Worm (Caenorhabditis elegans): ENCODE data around the gene rde-4.

The rde-4 gene

DNA sequence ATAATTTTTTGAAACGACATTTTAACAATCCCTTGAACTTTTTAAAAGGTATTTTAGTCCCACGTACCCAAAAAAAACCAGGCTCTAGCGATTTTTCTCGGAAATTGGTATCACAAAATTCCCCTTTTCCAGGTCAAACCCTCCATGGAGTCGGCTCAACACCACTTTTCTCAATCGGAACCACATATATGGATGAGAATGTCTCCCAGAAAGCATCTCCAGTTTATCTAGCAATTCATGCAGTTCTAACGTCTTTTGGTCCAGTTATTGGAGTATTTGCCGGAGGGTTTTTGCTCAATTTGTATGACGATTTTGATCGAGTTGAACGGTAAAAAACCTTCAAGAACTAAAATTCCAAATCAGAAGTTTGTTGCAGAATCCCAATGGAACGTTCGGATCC lies 21.6 kb upstream of the rde-4 start:
- TF ChIP-seq hlh-30 (tag; optimal IDR thresholded peaks at IDR 0.05; ENCODE audit: insufficient read depth): no peak
- no peak for TF ChIP-seq T23F11.4 (GFP tag; optimal IDR thresholded peaks at IDR 0.05)
- TF ChIP-seq C08G9.2 (tag; optimal IDR thresholded peaks at IDR 0.05): no peak
- no peak for TF ChIP-seq nfya-1 (tag; optimal IDR thresholded peaks at IDR 0.05)

DNA sequence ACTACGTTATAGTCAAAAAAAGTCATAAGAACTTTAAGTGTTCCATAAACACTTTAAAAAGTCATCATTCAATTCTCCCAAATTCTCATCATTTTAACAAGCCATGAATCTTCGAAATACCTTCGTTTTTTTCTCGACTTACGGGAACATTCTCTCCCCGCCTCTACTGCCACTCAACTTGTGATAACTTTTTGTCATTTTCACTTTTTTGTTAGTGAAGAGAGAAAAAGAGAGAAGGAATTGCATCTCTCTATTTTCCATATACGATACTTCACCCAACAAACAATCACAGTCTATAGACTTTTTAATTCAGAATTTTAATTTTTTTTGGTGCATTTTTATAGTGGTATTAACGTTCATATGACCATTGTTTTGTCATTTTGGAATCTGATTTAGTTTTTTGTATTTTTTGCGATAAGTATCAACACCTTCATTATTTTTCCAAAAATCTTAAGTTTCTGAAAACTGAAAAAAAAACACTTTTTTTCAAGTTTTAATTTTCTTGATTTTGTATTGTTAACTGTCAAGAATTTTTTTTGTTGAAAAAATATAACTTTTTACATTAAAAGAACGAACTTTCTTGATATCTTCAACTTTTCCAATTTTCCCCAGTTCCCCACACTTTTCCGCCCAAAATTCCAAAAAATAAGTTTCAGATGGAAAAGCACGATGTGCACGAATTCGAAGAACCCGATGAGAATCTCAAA lies 20.2 kb upstream of the rde-4 start, which contains the start of gene Y70G10A.3:
TSS of gene Y70G10A.3 (plus strand) at position 657 of the 707 bp plus-strand sequence.
- TF ChIP-seq mec-3 (tag; optimal IDR thresholded peaks at IDR 0.05; ENCODE audit: borderline replicate concordance) (no peak), nfya-1 (tag; optimal IDR thresholded peaks at IDR 0.05) (no peak), sox-2 (GFP tag; IDR thresholded peaks at IDR 0.05) (no peak), elt-4 (tag; optimal IDR thresholded peaks at IDR 0.05) (no peak), ceh-48 (tag; optimal IDR thresholded peaks at IDR 0.05) (no peak), K09A11.1 (tag; optimal IDR thresholded peaks at IDR 0.05; ENCODE audit: insufficient read depth) (no peak), dmd-4 (tag; optimal IDR thresholded peaks at IDR 0.05; ENCODE audit: borderline replicate concordance) (no peak), ttx-3 (tag; optimal IDR thresholded peaks at IDR 0.05) (no peak), hlh-8 (tag; optimal IDR thresholded peaks at IDR 0.05) (no peak), gmeb-2 (tag; optimal IDR thresholded peaks at IDR 0.05) (no peak), elt-2 (tag; optimal IDR thresholded peaks at IDR 0.05) (no peak), eyg-1 (tag; optimal IDR thresholded peaks at IDR 0.05) (no peak), T23F11.4 (GFP tag; optimal IDR thresholded peaks at IDR 0.05) (no peak), C08G9.2 (tag; optimal IDR thresholded peaks at IDR 0.05) (no peak)

DNA sequence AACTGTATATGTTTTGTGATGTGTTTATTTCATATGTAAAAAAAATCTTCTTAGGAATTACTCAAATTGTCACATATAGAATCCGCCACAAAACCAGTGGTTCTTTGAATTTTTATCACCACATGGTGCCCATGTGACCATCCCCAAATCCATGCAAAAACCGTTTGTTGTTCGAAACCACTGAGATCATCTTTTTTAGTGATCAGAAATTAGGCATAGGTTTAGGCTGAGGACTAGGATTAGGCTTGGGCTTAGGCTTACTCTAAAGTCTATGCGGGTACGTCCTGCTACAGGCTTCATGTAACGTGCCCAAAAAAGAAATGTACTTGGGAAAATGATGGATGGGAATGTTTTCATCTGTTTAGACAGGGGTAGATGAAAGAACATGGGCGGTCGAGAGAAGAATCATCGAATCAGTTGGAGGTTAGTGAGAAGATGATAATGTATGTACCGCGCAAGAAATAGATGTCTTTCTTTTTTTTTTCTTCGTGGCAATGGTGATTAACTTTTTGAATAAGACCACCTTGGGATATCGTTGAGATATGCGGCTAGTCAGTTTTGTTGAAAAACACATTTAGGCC lies 17.9 kb upstream of the rde-4 start:
- TF ChIP-seq nhr-232 (tag; optimal IDR thresholded peaks at IDR 0.05): no peak
- TF ChIP-seq pha-4 (tag; optimal IDR thresholded peaks at IDR 0.05): no peak
- no peak for TF ChIP-seq C38D4.7 (GFP tag; optimal IDR thresholded peaks at IDR 0.05)
- no peak for TF ChIP-seq pax-1 (tag; optimal IDR thresholded peaks at IDR 0.05)
- TF ChIP-seq unc-86 (tag; optimal IDR thresholded peaks at IDR 0.05): no peak
- no peak for TF ChIP-seq pag-3 (tag; optimal IDR thresholded peaks at IDR 0.05; ENCODE audit: borderline replicate concordance)
- TF ChIP-seq ref-2 (tag; optimal IDR thresholded peaks at IDR 0.05): no peak
- TF ChIP-seq nfya-1 (tag; optimal IDR thresholded peaks at IDR 0.05): no peak
- TF ChIP-seq odd-2 (tag; optimal IDR thresholded peaks at IDR 0.05): no peak
- no peak for TF ChIP-seq elt-2 (tag; optimal IDR thresholded peaks at IDR 0.05)

DNA sequence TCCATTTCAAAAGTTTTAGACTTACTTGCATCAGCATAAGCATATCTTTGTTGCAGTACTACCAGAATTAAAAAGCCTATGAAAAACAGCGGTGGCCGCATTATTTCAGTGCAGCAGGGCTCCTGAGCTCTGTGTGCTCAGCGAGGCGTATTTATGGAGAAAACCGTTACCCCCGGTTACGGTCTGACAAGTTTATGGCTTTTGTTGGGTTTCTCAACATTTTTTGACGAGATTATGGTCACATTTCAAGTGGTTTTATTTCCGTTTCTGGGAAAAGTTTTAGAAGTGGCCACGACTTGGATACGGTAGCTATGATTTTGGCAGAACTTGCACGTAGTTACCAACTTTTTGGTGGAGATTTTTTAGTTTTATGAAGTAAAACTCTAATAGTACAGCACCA lies 15.5 kb upstream of the rde-4 start, which contains the start of gene paml-1:
TSS of gene paml-1 (minus strand) at position 101 of the 400 bp plus-strand sequence.
- TF ChIP-seq fax-1 (tag; optimal IDR thresholded peaks at IDR 0.05): no peak
- TF ChIP-seq che-1 (tag; optimal IDR thresholded peaks at IDR 0.05): no peak
- TF ChIP-seq npax-4 (tag; optimal IDR thresholded peaks at IDR 0.05): no peak
- no peak for TF ChIP-seq T23F11.4 (GFP tag; optimal IDR thresholded peaks at IDR 0.05)
- no peak for TF ChIP-seq ceh-45 (GFP tag; IDR thresholded peaks at IDR 0.05)
- no peak for TF ChIP-seq pax-1 (tag; optimal IDR thresholded peaks at IDR 0.05)
- TF ChIP-seq hlh-8 (tag; optimal IDR thresholded peaks at IDR 0.05): no peak
- no peak for TF ChIP-seq ttx-3 (tag; optimal IDR thresholded peaks at IDR 0.05)
- TF ChIP-seq ceh-6 (GFP tag; optimal IDR thresholded peaks at IDR 0.05): no peak
- no peak for TF ChIP-seq lin-11 (tag; optimal IDR thresholded peaks at IDR 0.05)
- TF ChIP-seq pqm-1 (tag; optimal IDR thresholded peaks at IDR 0.05): no peak
- TF ChIP-seq K09A11.1 (tag; optimal IDR thresholded peaks at IDR 0.05; ENCODE audit: insufficient read depth): no peak
- TF ChIP-seq pros-1 (tag; optimal IDR thresholded peaks at IDR 0.05): no peak
- TF ChIP-seq pag-3 (tag; optimal IDR thresholded peaks at IDR 0.05; ENCODE audit: borderline replicate concordance): no peak

DNA sequence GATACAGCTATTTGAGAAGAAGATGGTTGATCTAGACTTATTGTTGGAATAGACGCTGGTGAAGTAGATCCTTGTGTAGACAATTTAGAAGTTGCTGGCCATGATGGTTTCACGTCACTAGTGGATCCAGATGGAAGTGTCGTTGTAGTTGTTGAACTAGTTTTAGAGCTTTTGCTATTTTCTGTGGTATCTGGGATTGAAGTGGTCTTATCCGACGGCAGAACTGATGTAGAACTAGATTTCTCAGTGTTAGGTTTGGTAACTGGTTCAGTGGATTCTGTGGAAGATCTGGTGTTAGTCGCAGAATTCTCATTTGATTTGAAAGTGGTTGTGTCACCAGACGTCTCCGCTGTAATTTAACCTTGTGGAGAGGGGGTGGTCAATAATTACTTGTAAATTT lies 13.2 kb upstream of the rde-4 start:
- TF ChIP-seq ceh-19 (GFP tag; optimal IDR thresholded peaks at IDR 0.05): no peak
- no peak for TF ChIP-seq sdc-2 (tag; optimal IDR thresholded peaks at IDR 0.05)
- no peak for TF ChIP-seq pros-1 (tag; optimal IDR thresholded peaks at IDR 0.05)

Data from whole organism, late embryonic.